Fruit fly (Drosophila melanogaster) whole organism, prepupa: ENCODE results near the gene squ.

Experiments
- CG10631 ChIP-seq: fragments of 200-800 bp; sonication (Bioruptor generic); optimal IDR thresholded peaks from 2 replicates; lab custom pipeline; 2016; ENCODE audit warnings: missing biosample characterization, missing genetic modification characterization
- CG16779 ChIP-seq: fragments of 200-800 bp; sonication (Bioruptor generic); optimal IDR thresholded peaks from 3 replicates; lab custom pipeline; 2017; ENCODE audit warnings: missing biosample characterization, mild to moderate bottlenecking, missing genetic modification characterization
- CG31627 ChIP-seq: fragments of 200-800 bp; sonication (Bioruptor generic); optimal IDR thresholded peaks from 3 replicates; lab custom pipeline; 2016; ENCODE audit warnings: missing biosample characterization, missing genetic modification characterization
- CG32006 ChIP-seq: fragments of 200-800 bp; sonication (Bioruptor generic); optimal IDR thresholded peaks from 3 replicates; lab custom pipeline; 2017; ENCODE audit warnings: missing biosample characterization, mild to moderate bottlenecking, missing genetic modification characterization
- CG6276 ChIP-seq: fragments of 200-800 bp; sonication (Bioruptor generic); optimal IDR thresholded peaks from 2 replicates; lab custom pipeline; 2017; ENCODE audit warnings: missing biosample characterization, mild to moderate bottlenecking, missing genetic modification characterization
- CG6854 ChIP-seq: fragments of 200-800 bp; sonication (Bioruptor generic); optimal IDR thresholded peaks from 2 replicates; lab custom pipeline; 2017; ENCODE audit warnings: missing biosample characterization, mild to moderate bottlenecking, missing genetic modification characterization
- Ets96B ChIP-seq: fragments of 200-800 bp; optimal IDR thresholded peaks from 2 replicates; lab custom pipeline; 2019; ENCODE audit warnings: missing biosample characterization, mild to moderate bottlenecking, missing genetic modification characterization, moderate library complexity
- Gug ChIP-seq: fragments of 200-800 bp; sonication (Bioruptor generic); IDR thresholded peaks from 2 replicates; pipeline ENCODE4 v1.3.6; 2022; ENCODE audit warnings: missing biosample characterization, missing genetic modification characterization
- OdsH ChIP-seq: fragments of 200-800 bp; sonication (Bioruptor generic); optimal IDR thresholded peaks from 3 replicates; lab custom pipeline; 2016; ENCODE audit warnings: missing biosample characterization, missing genetic modification characterization
- Sox102F ChIP-seq: fragments of 200-800 bp; sonication (Bioruptor generic); optimal IDR thresholded peaks from 2 replicates; lab custom pipeline; 2016; ENCODE audit warnings: missing biosample characterization, mild to moderate bottlenecking, missing genetic modification characterization
- cyc ChIP-seq: fragments of 200-800 bp; sonication (Bioruptor generic); optimal IDR thresholded peaks from 3 replicates; lab custom pipeline; 2016; ENCODE audit warnings: missing biosample characterization, missing genetic modification characterization
- dsx ChIP-seq: fragments of 200-800 bp; optimal IDR thresholded peaks from 3 replicates; lab custom pipeline; 2019; ENCODE audit warnings: missing biosample characterization, mild to moderate bottlenecking, missing genetic modification characterization, moderate library complexity; ENCODE audit not compliant: poor library complexity, severe bottlenecking
- pdm3 ChIP-seq: fragments of 200-800 bp; sonication (Bioruptor generic); optimal IDR thresholded peaks from 3 replicates; lab custom pipeline; 2016; ENCODE audit warnings: missing biosample characterization, missing genetic modification characterization

- TF ChIP-seq dsx (GFP tag; lab: Kevin White, UChicago) (peak; percentile 45), OdsH (GFP tag; lab: Kevin White, UChicago) (peak; percentile 63), CG16779 (tag; lab: Kevin White, UChicago) (peak; percentile 60), Ets96B (tag; lab: Kevin White, UChicago) (peak; percentile 68), Gug (GFP tag; lab: Robert Waterston, UW) (peak; percentile 25; the same call in 1 of the 2 replicates), CG10631 (GFP tag; lab: Kevin White, UChicago) (peak; percentile 83), Sox102F (GFP tag; lab: Kevin White, UChicago) (no peak), CG32006 (GFP tag; lab: Kevin White, UChicago) (peak; percentile 87), CG31627 (GFP tag; lab: Kevin White, UChicago) (no peak), cyc (no peak), CG6276 (GFP tag; lab: Kevin White, UChicago) (peak; percentile 41), pdm3 (GFP tag; lab: Kevin White, UChicago) (peak; percentile 72), CG6854 (GFP tag; lab: Kevin White, UChicago) (no peak)
Measured at dm6 chr2L:16687863-16688262, 8.0 kb downstream of the squ start.
